Worm (Caenorhabditis elegans) whole organism, early embryonic: ENCODE data around the gene clec-2.

Source experiments
- F13C5.2 ChIP-seq: sonication (generic microtip); optimal IDR thresholded peaks from 2 replicates; lab custom pipeline; 2017; ENCODE audit warnings: mild to moderate bottlenecking, missing genetic modification characterization, inconsistent platforms, missing compliant biosample characterization
- ama-1 ChIP-seq: fragments of 150-350 bp; optimal IDR thresholded peaks from 2 replicates; lab custom pipeline; 2014
- ceh-36 ChIP-seq: sonication (generic microtip); optimal IDR thresholded peaks from 2 replicates; lab custom pipeline; 2016; ENCODE audit warnings: missing genetic modification characterization, inconsistent platforms, missing compliant biosample characterization
- ets-7 ChIP-seq: sonication (generic microtip); optimal IDR thresholded peaks from 2 replicates; lab custom pipeline; 2016; ENCODE audit warnings: missing genotype, missing genetic modification characterization, missing compliant biosample characterization
- tbx-11 ChIP-seq: fragments of 200-800 bp; sonication (Bioruptor generic); IDR thresholded peaks from 2 replicates; pipeline ENCODE4 v1.3.6; 2022; ENCODE audit warnings: missing genetic modification characterization, missing compliant biosample characterization
- tbx-37 ChIP-seq: fragments of 200-800 bp; sonication (Bioruptor generic); conservative IDR thresholded peaks from 2 replicates; pipeline ENCODE4 v1.3.6; 2022; ENCODE audit warnings: missing genetic modification reagents, missing genetic modification characterization, missing compliant biosample characterization
- tra-4 ChIP-seq: sonication (generic microtip); optimal IDR thresholded peaks from 2 replicates; lab custom pipeline; 2017; ENCODE audit warnings: missing genetic modification characterization, missing compliant biosample characterization

DNA sequence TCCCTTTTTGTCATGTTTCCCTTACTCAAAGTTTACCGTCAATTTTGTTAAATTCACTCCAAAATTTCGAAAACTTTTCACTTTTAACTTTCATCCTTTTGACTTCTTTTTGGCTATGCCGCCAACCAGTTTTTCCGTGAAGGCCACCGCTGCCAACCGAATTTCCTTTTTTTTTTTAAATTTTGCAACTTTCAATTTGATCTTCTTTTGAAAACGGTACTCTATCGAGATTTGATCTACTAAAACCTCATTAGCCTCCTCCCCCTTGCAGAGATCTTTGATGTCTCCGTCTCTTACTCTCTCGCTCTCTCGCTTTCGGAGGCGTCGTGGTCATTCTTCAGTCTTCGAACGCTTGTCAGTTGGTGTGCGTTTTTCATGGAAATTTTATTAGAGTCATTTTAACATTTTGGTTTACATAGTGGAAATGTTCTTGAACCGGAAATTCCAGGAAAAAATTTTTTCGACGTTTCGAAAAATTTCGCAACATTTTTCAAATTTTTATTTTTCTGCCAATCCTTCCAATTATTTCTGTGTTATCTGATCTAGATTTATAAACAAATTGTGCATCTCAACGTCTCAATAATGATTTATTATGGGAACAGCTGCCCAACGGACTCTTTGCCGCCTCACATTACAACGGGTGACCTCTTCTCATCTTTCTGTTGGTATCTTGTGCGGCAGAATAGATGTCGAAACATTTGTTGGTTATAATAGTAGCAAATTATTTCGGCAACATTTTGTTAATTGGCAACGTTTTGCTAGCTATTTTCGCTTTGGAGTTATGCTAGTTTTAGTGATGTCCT lies 28.4 kb downstream of the clec-2 start:
- TF ChIP-seq ama-1 (lab: Kevin White, UChicago) (no peak), tra-4 (tag; lab: Kevin White, UChicago) (no peak), tbx-11 (no peak), tbx-37 (no peak), F13C5.2 (no peak), ets-7 (no peak), ceh-36 (tag; lab: Kevin White, UChicago) (no peak)
